Worm (Caenorhabditis elegans): ENCODE results near the gene C51E3.10.

C51E3.10 gene

DNA sequence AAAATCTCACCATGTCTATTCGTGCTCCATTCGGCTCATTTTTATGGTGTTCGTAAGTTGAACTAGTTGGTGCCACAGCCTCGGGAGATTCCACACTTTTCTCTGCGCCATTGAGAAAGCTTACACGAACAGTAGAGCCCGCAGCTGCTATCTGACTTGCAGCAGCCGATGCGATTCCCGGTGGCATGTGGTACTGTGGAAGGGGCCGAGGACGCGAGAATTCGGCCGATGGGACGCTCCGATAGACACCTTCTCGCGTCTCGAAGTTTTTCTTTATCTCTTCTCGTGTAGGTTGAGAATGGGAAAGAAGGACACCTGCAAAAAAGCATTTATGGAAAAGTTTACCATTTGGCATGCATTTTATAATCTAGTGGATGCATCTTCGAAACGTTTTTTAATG is 27.7 kb downstream of the C51E3.10 start:
- TF ChIP-seq ceh-90 (tag; optimal IDR thresholded peaks at IDR 0.05) (no peak), lsy-2 (tag; optimal IDR thresholded peaks at IDR 0.05) (no peak), snu-23 (GFP tag; optimal IDR thresholded peaks at IDR 0.05) (no peak), ztf-11 (tag; optimal IDR thresholded peaks at IDR 0.05) (no peak), hpl-2 (GFP tag; optimal IDR thresholded peaks at IDR 0.05) (no peak), nhr-47 (tag; optimal IDR thresholded peaks at IDR 0.05) (no peak), fkh-4 (tag; optimal IDR thresholded peaks at IDR 0.05; ENCODE audit: borderline replicate concordance) (no peak)

DNA sequence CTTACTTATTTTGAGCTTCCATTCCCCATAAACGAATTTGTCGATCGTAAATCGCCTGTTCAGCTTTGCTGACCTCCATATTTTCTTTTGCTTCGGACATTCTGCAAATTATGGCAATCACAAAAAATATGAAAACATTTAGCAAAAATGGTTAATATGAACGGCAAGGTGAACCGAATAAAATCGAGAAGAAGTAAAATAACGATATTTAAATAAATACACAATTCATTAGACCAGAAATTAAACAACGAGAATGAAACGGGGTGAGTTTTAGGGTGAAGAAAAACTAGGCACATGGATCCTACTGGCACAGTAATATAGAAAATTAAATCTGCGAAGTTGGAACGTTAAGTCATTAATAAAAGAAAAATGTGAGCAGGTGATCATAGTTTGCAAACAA is 30.7 kb downstream of the C51E3.10 start, which contains the start of gene aos-1:
Gene aos-1, minus strand, starts transcription at position 101 of the 400 bp plus-strand sequence.
- no peak for TF ChIP-seq mep-1 (tag; optimal IDR thresholded peaks at IDR 0.05)
- TF ChIP-seq ceh-63 (GFP tag; optimal IDR thresholded peaks at IDR 0.05), result no peak
- no peak for TF ChIP-seq fos-1 (tag; optimal IDR thresholded peaks at IDR 0.05)
- TF ChIP-seq pax-3 (tag; optimal IDR thresholded peaks at IDR 0.05), result no peak
- no peak for TF ChIP-seq sptf-1 (tag; optimal IDR thresholded peaks at IDR 0.05)
- no peak for TF ChIP-seq hlh-4 (tag; optimal IDR thresholded peaks at IDR 0.05)
- no peak for TF ChIP-seq vab-15 (tag; optimal IDR thresholded peaks at IDR 0.05)
- no peak for TF ChIP-seq zag-1 (tag; optimal IDR thresholded peaks at IDR 0.05)
- no peak for TF ChIP-seq mab-9 (GFP tag; IDR thresholded peaks at IDR 0.05)
- no peak for TF ChIP-seq dsc-1 (tag; optimal IDR thresholded peaks at IDR 0.05)
- no peak for TF ChIP-seq ceh-88 (GFP tag; IDR thresholded peaks at IDR 0.05)
- no peak for TF ChIP-seq elt-2 (tag; optimal IDR thresholded peaks at IDR 0.05)
- TF ChIP-seq sup-37 (GFP tag; optimal IDR thresholded peaks at IDR 0.05), result no peak
- TF ChIP-seq C16A3.4 (tag; optimal IDR thresholded peaks at IDR 0.05), result no peak
- no peak for TF ChIP-seq nhr-84 (tag; optimal IDR thresholded peaks at IDR 0.05)
- TF ChIP-seq mdl-1 (tag; optimal IDR thresholded peaks at IDR 0.05), result no peak
- TF ChIP-seq grh-1 (GFP tag; IDR thresholded peaks at IDR 0.05), result no peak

DNA sequence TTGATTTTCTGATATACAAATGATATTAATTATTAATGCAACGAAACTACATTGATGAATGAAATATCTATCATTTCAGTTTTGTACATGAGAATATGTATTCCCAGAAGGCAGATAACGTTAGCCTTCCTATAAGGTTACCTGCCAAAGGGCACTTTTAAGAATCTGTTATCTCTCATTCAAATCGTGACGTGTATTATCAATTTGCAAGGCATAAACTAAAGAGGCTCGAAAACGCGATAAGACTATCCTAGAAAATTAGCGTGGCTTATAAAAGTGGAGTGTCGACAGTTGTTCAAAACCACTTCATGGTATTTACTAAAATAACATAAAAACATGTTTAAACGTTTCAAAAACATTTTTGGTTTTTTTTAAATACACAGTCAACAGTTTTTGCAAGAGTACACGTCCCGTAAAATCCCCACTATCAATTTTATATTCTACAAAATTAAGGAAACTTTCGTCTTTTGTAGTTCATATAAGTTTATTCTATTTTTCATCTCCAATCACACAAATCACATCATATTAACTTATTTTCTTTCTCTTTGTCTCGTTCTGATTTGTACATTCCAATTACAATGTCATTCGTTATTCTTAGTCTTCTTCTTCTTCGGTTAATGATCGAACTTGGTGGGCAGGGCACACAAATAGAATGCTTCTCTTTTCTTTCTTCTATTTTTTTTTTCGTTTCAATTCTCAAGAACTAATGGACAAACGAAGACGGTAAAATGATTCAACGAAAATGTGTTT is 36.0 kb downstream of the C51E3.10 start, which contains the start of gene C08B6.10:
Gene C08B6.10, plus strand, starts transcription at position 700 of the 750 bp plus-strand sequence.
- TF ChIP-seq elt-3 (tag; optimal IDR thresholded peaks at IDR 0.05), result peak in 1 of 6 experiments; percentile 23
- TF ChIP-seq unc-86 (tag; optimal IDR thresholded peaks at IDR 0.05), result no peak
- TF ChIP-seq elt-2 (tag; optimal IDR thresholded peaks at IDR 0.05), result peak; percentile 34
- no peak for TF ChIP-seq ztf-4 (tag; optimal IDR thresholded peaks at IDR 0.05)
- peak; percentile 19 for TF ChIP-seq blmp-1 (tag; optimal IDR thresholded peaks at IDR 0.05)
- TF ChIP-seq nhr-237 (tag; optimal IDR thresholded peaks at IDR 0.05), result no peak
- no peak for TF ChIP-seq egl-13 (tag; optimal IDR thresholded peaks at IDR 0.05)

DNA sequence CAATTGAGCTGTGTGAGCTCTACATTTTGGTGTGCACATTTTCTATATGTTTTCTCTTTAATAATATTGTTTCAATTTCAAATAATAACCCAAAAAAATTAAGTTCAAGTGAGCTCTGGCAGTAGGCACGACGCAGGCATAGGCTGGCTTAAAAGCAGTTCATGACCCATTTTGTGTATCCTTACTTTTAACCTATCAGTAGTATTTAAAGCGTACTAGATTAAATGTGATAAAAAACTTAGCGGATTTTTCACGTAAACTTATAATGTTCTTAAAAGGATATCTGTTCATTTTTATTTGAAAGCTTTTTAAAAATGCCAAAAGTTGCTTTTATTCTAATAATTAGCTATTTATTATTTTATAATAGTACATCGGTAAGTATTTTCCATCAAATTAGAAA is 37.6 kb downstream of the C51E3.10 start, which contains the start of gene C08B6.6:
Gene C08B6.6, plus strand, starts transcription at position 301 of the 400 bp plus-strand sequence.
- TF ChIP-seq swsn-7 (tag; optimal IDR thresholded peaks at IDR 0.05) (no peak), egl-13 (tag; optimal IDR thresholded peaks at IDR 0.05) (no peak), nhr-90 (tag; optimal IDR thresholded peaks at IDR 0.05; ENCODE audit: poor library complexity) (no peak)

DNA sequence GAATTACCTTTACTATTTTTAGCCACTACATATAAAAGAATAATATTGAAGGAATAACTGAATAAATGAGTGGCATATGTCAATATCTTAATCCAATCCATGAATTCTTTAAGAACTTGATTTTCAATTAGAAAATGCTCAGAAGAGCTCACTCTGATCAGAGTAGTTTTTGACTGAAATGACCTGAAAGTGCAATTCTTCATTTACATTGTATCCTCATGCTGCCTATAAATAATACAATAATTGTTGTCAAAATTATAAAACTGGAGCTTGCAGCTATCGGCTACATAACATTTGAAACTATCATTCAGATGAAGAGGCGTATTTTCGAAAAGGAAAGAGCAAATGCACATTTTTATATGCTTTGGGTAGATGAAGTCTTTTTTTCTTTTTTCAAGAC is 38.3 kb downstream of the C51E3.10 start, which contains the start of gene srxa-19:
Gene srxa-19, minus strand, starts transcription at position 101 of the 400 bp plus-strand sequence.
- TF ChIP-seq lin-35 (GFP tag; optimal IDR thresholded peaks at IDR 0.05) (no peak), pax-3 (tag; optimal IDR thresholded peaks at IDR 0.05) (no peak), nhr-28 (tag; optimal IDR thresholded peaks at IDR 0.05) (no peak), F16B12.6 (tag; optimal IDR thresholded peaks at IDR 0.05) (no peak), egl-27 (tag; optimal IDR thresholded peaks at IDR 0.05) (no peak), tlp-1 (tag; optimal IDR thresholded peaks at IDR 0.05) (no peak), egl-13 (tag; optimal IDR thresholded peaks at IDR 0.05) (no peak), fkh-8 (tag; optimal IDR thresholded peaks at IDR 0.05) (no peak), grh-1 (GFP tag; IDR thresholded peaks at IDR 0.05) (no peak), snpc-4 (tag; optimal IDR thresholded peaks at IDR 0.05) (no peak), blmp-1 (tag; optimal IDR thresholded peaks at IDR 0.05) (no peak), nhr-90 (tag; optimal IDR thresholded peaks at IDR 0.05; ENCODE audit: poor library complexity) (no peak), aha-1 (tag; optimal IDR thresholded peaks at IDR 0.05) (no peak), unc-130 (tag; optimal IDR thresholded peaks at IDR 0.05) (no peak), elt-3 (tag; optimal IDR thresholded peaks at IDR 0.05) (no peak), lin-39 (tag; optimal IDR thresholded peaks at IDR 0.05) (no peak), nhr-47 (tag; optimal IDR thresholded peaks at IDR 0.05) (no peak), nhr-237 (tag; optimal IDR thresholded peaks at IDR 0.05) (no peak), mep-1 (tag; optimal IDR thresholded peaks at IDR 0.05) (no peak), ets-5 (GFP tag; IDR thresholded peaks at IDR 0.05) (no peak)
